Fruit fly (Drosophila melanogaster) whole organism, embryonic: ENCODE measurements around the gene CG43998.

Experiments used
- Antp ChIP-seq: fragments of 200-800 bp; sonication (Bioruptor generic); optimal IDR thresholded peaks from 3 replicates; lab custom pipeline; 2016; ENCODE audit warnings: missing biosample characterization, missing genetic modification characterization
- Awh ChIP-seq: fragments of 200-800 bp; sonication (Bioruptor generic); IDR thresholded peaks from 2 replicates; pipeline ENCODE4, ENCODE4 v1.3.6; 2022; ENCODE audit warnings: missing biosample characterization, missing genetic modification characterization
- Bdp1 ChIP-seq: fragments of 200-800 bp; sonication (Bioruptor generic); optimal IDR thresholded peaks from 3 replicates; lab custom pipeline; 2016; ENCODE audit warnings: missing biosample characterization, missing genetic modification characterization
- Bgb ChIP-seq: fragments of 200-800 bp; sonication (Bioruptor generic); IDR thresholded peaks from 2 replicates; pipeline ENCODE4 v1.3.6; 2022; ENCODE audit warnings: missing biosample characterization, missing genetic modification characterization; ENCODE audit not compliant: partially characterized antibody
- Blimp-1 ChIP-seq: fragments of 200-800 bp; sonication (Bioruptor generic); optimal IDR thresholded peaks from 3 replicates; lab custom pipeline; 2018; ENCODE audit warnings: missing biosample characterization, missing genetic modification characterization, mild to moderate bottlenecking, moderate library complexity, missing genetic modification reagents
- BtbVII ChIP-seq: fragments of 200-800 bp; sonication (Bioruptor generic); optimal IDR thresholded peaks from 3 replicates; lab custom pipeline; 2017; ENCODE audit warnings: missing biosample characterization, mild to moderate bottlenecking, missing genetic modification characterization
- CG1024 ChIP-seq: fragments of 200-800 bp; sonication (Bioruptor generic); IDR thresholded peaks from 2 replicates; pipeline ENCODE4 v1.3.6; 2022; ENCODE audit warnings: missing biosample characterization, missing genetic modification characterization
- CG12299 ChIP-seq: fragments of 200-800 bp; sonication (Bioruptor generic); optimal IDR thresholded peaks from 2 replicates; lab custom pipeline; 2018; ENCODE audit warnings: missing biosample characterization, mild to moderate bottlenecking, missing genetic modification characterization
- CG12942 ChIP-seq: fragments of 200-800 bp; sonication (Bioruptor generic); optimal IDR thresholded peaks from 3 replicates; lab custom pipeline; 2016; ENCODE audit warnings: missing biosample characterization, missing genetic modification characterization
- CG13624 ChIP-seq: fragments of 200-800 bp; sonication (Bioruptor generic); optimal IDR thresholded peaks from 2 replicates; lab custom pipeline; 2016; ENCODE audit warnings: missing biosample characterization, missing genetic modification characterization
- CG16813 ChIP-seq: fragments of 200-800 bp; sonication (Bioruptor generic); IDR thresholded peaks from 3 replicates; pipeline ENCODE4 v1.3.6; 2022; ENCODE audit warnings: missing biosample characterization, missing genetic modification characterization; ENCODE audit not compliant: partially characterized antibody
- CG17328 ChIP-seq: fragments of 200-800 bp; sonication (Bioruptor generic); IDR thresholded peaks from 2 replicates; pipeline ENCODE4 v1.3.6; 2022; ENCODE audit warnings: missing biosample characterization, missing genetic modification characterization
- CG17612 ChIP-seq: fragments of 200-800 bp; sonication (Bioruptor generic); IDR thresholded peaks from 2 replicates; pipeline ENCODE4 v1.3.6; 2022; ENCODE audit warnings: missing biosample characterization, missing genetic modification characterization
- CG2129 ChIP-seq: fragments of 200-800 bp; sonication (Bioruptor generic); IDR thresholded peaks from 2 replicates; pipeline ENCODE4 v1.3.6; 2022; ENCODE audit warnings: missing biosample characterization, missing genetic modification characterization; ENCODE audit not compliant: partially characterized antibody
- CG2202 ChIP-seq: fragments of 200-800 bp; sonication (Bioruptor generic); optimal IDR thresholded peaks from 2 replicates; lab custom pipeline; 2018; ENCODE audit warnings: missing biosample characterization, mild to moderate bottlenecking, missing genetic modification characterization
- CG31365 ChIP-seq: fragments of 200-800 bp; sonication (Bioruptor generic); optimal IDR thresholded peaks from 2 replicates; lab custom pipeline; 2018; ENCODE audit warnings: missing biosample characterization, mild to moderate bottlenecking, missing genetic modification characterization
- CG4282 ChIP-seq: fragments of 200-800 bp; sonication (Bioruptor generic); optimal IDR thresholded peaks from 2 replicates; lab custom pipeline; 2016; ENCODE audit warnings: missing biosample characterization, missing genetic modification characterization
- CG6654 ChIP-seq: fragments of 200-800 bp; sonication (Bioruptor generic); optimal IDR thresholded peaks from 2 replicates; lab custom pipeline; 2017; ENCODE audit warnings: missing biosample characterization, mild to moderate bottlenecking, missing genetic modification characterization
- CG8359 ChIP-seq: fragments of 200-800 bp; sonication (Bioruptor generic); optimal IDR thresholded peaks from 2 replicates; lab custom pipeline; 2017; ENCODE audit warnings: missing biosample characterization, mild to moderate bottlenecking, missing genetic modification characterization, borderline replicate concordance
- CG9932 ChIP-seq: fragments of 200-800 bp; sonication (Bioruptor generic); IDR thresholded peaks from 2 replicates; pipeline ENCODE4 v1.3.6; 2022; ENCODE audit warnings: missing biosample characterization, missing genetic modification characterization
- D19A ChIP-seq: fragments of 200-800 bp; optimal IDR thresholded peaks from 3 replicates; lab custom pipeline; 2019; ENCODE audit warnings: missing biosample characterization, mild to moderate bottlenecking, missing genetic modification characterization, moderate library complexity
- Dfd ChIP-seq, 2 experiments: fragments of >200 bp; optimal IDR thresholded peaks; 2 replicates each; lab custom pipeline; 2017; ENCODE audit warnings: missing biosample characterization in 2 of 2, missing genetic modification characterization in 2 of 2
- Dip2 ChIP-seq: fragments of 200-800 bp; sonication (Bioruptor generic); IDR thresholded peaks from 2 replicates; pipeline ENCODE4 v1.3.6; 2022; ENCODE audit warnings: missing biosample characterization, missing genetic modification characterization
- Ets65A ChIP-seq: fragments of 200-800 bp; sonication (Bioruptor generic); peaks from one replicate; lab custom pipeline; 2016; ENCODE audit warnings: missing biosample characterization, missing genetic modification characterization
- HLH3B ChIP-seq: fragments of 200-800 bp; sonication (Bioruptor generic); IDR thresholded peaks from 2 replicates; pipeline ENCODE4 v1.3.6; 2022; ENCODE audit warnings: missing biosample characterization, missing genetic modification characterization
- Hmr ChIP-seq: fragments of 200-800 bp; sonication (Bioruptor generic); optimal IDR thresholded peaks from 3 replicates; lab custom pipeline; 2017; ENCODE audit warnings: mild to moderate bottlenecking, missing biosample characterization, missing genetic modification reagents, missing genetic modification characterization
- Kr ChIP-seq: fragments of 200-800 bp; sonication (Bioruptor generic); optimal IDR thresholded peaks from 2 replicates; lab custom pipeline; 2017; ENCODE audit warnings: missing biosample characterization, mild to moderate bottlenecking, missing genetic modification characterization
- NfI ChIP-seq: fragments of 200-800 bp; sonication (Bioruptor generic); optimal IDR thresholded peaks from 3 replicates; lab custom pipeline; 2018; ENCODE audit warnings: missing biosample characterization, mild to moderate bottlenecking, missing genetic modification characterization, moderate library complexity
- Opbp ChIP-seq: fragments of 200-800 bp; sonication (Bioruptor generic); IDR thresholded peaks from 3 replicates; pipeline ENCODE4 v1.3.6; 2022; ENCODE audit warnings: missing biosample characterization, missing genetic modification characterization; ENCODE audit not compliant: partially characterized antibody
- Pdp1 ChIP-seq, 2 experiments: fragments of 200-800 bp; sonication (Bioruptor generic); optimal IDR thresholded peaks; 3 replicates each; lab custom pipeline; 2016; ENCODE audit warnings: missing biosample characterization in 2 of 2, missing genetic modification characterization in 2 of 2, mild to moderate bottlenecking in 1 of 2, moderate library complexity in 1 of 2
- Rx ChIP-seq: fragments of 200-800 bp; sonication (Bioruptor generic); IDR thresholded peaks from 2 replicates; pipeline ENCODE4 v1.3.6; 2022; ENCODE audit warnings: missing biosample characterization, missing genetic modification characterization
- Sin3A ChIP-seq: fragments of >200 bp; optimal IDR thresholded peaks from 2 replicates; lab custom pipeline; 2018
- Stat92E ChIP-seq, 3 experiments: fragments of >200 bp in 2 of 3; fragments of 200-800 bp in 1 of 3; sonication (Bioruptor generic) in 1 of 3; optimal IDR thresholded peaks; 2 replicates each; lab custom pipeline; 2017 to 2019; ENCODE audit warnings: missing biosample characterization in 3 of 3, missing genetic modification characterization in 3 of 3, mild to moderate bottlenecking in 1 of 3, moderate library complexity in 1 of 3
- Tbp ChIP-seq: fragments of >200 bp; optimal IDR thresholded peaks from 2 replicates; lab custom pipeline; 2018; ENCODE audit warnings: missing biosample characterization, missing genetic modification characterization
- ab ChIP-seq: fragments of 200-800 bp; sonication (Bioruptor generic); optimal IDR thresholded peaks from 2 replicates; lab custom pipeline; 2016; ENCODE audit warnings: missing biosample characterization, missing genetic modification characterization
- caup ChIP-seq: fragments of 200-800 bp; sonication (Bioruptor generic); optimal IDR thresholded peaks from 3 replicates; lab custom pipeline; 2017; ENCODE audit warnings: missing biosample characterization, mild to moderate bottlenecking, missing genetic modification characterization, moderate library complexity; ENCODE audit not compliant: severe bottlenecking
- chif ChIP-seq, 2 experiments: fragments of 200-800 bp; sonication (Bioruptor generic); optimal IDR thresholded peaks; 3 replicates each; lab custom pipeline; 2016; ENCODE audit warnings: missing biosample characterization in 2 of 2, missing genetic modification characterization in 2 of 2
- chm ChIP-seq: fragments of 200-800 bp; sonication (Bioruptor generic); IDR thresholded peaks from 2 replicates; pipeline ENCODE4 v1.3.6; 2022; ENCODE audit warnings: missing biosample characterization, missing genetic modification characterization
- gcm2 ChIP-seq: fragments of 200-800 bp; sonication (Bioruptor generic); optimal IDR thresholded peaks from 2 replicates; lab custom pipeline; 2016; ENCODE audit warnings: missing biosample characterization, missing genetic modification characterization
- ken ChIP-seq: fragments of 200-800 bp; sonication (Bioruptor generic); IDR thresholded peaks from 3 replicates; pipeline ENCODE4 v1.3.6; 2022; ENCODE audit warnings: missing biosample characterization, missing genetic modification characterization
- mirr ChIP-seq: fragments of 200-800 bp; sonication (Bioruptor generic); optimal IDR thresholded peaks from 3 replicates; lab custom pipeline; 2018; ENCODE audit warnings: missing biosample characterization, mild to moderate bottlenecking, missing genetic modification characterization
- nau ChIP-seq: fragments of 200-800 bp; sonication (Bioruptor generic); optimal IDR thresholded peaks from 3 replicates; lab custom pipeline; 2017; ENCODE audit warnings: missing biosample characterization, mild to moderate bottlenecking, missing genetic modification characterization, missing genetic modification reagents
- nerfin-1 ChIP-seq: fragments of 200-800 bp; sonication (Bioruptor generic); optimal IDR thresholded peaks from 3 replicates; lab custom pipeline; 2019; ENCODE audit warnings: missing biosample characterization, mild to moderate bottlenecking, missing genetic modification characterization, moderate library complexity
- p53 ChIP-seq: fragments of 200-800 bp; sonication (Bioruptor generic); optimal IDR thresholded peaks from 2 replicates; lab custom pipeline; 2016; ENCODE audit warnings: missing biosample characterization, missing genetic modification characterization
- sc ChIP-seq, 3 experiments: fragments of >200 bp in 2 of 3; fragments of 200-800 bp in 1 of 3; sonication (Bioruptor generic) in 1 of 3; optimal IDR thresholded peaks; 2 replicates in 2 of 3; 3 replicates in 1 of 3; lab custom pipeline; 2017; ENCODE audit warnings: mild to moderate bottlenecking in 1 of 3, missing biosample characterization in 1 of 3, missing genetic modification characterization in 1 of 3, missing genetic modification reagents in 1 of 3
- schlank ChIP-seq: fragments of 200-800 bp; sonication (Bioruptor generic); optimal IDR thresholded peaks from 2 replicates; lab custom pipeline; 2018; ENCODE audit warnings: missing biosample characterization, mild to moderate bottlenecking, missing genetic modification characterization
- tx ChIP-seq: fragments of 200-800 bp; sonication (Bioruptor generic); optimal IDR thresholded peaks from 2 replicates; lab custom pipeline; 2016; ENCODE audit warnings: missing biosample characterization, missing genetic modification characterization
- yki ChIP-seq: fragments of >200 bp; optimal IDR thresholded peaks from 3 replicates; lab custom pipeline; 2018

The CG43998 gene

dm6 chr3R:23958091-23958838 is 29.5 kb upstream of the CG43998 start, which contains the start of the genes GluProRS and AP-1sigma (continued):
- TF ChIP-seq Dip2 (GFP tag; lab: Robert Waterston, UW) = peak; percentile 32; the same call in 1 of the 2 replicates
- TF ChIP-seq CG17612 = peak; percentile 84
- peak; percentile 69 for TF ChIP-seq CG12299 (tag; lab: Kevin White, UChicago)
- TF ChIP-seq CG16813 (GFP tag; lab: Robert Waterston, UW) = peak; percentile 97
- peak; percentile 92 for TF ChIP-seq CG12942 (GFP tag; lab: Kevin White, UChicago)
- TF ChIP-seq CG31365 (tag; lab: Kevin White, UChicago) = peak; percentile 32
- peak; percentile 71 for TF ChIP-seq gcm2 (GFP tag; lab: Kevin White, UChicago)
- peak; percentile 93 for TF ChIP-seq chm (GFP tag; lab: Robert Waterston, UW)
- TF ChIP-seq Antp (GFP tag; lab: Kevin White, UChicago) = peak; percentile 74
- peak; percentile 96 for TF ChIP-seq ken (GFP tag; lab: Robert Waterston, UW)
- TF ChIP-seq nau (GFP tag; lab: Kevin White, UChicago) = no peak
- peak; percentile 58 for TF ChIP-seq CG8359 (GFP tag; lab: Kevin White, UChicago)
- peak; percentile 87 for TF ChIP-seq tx (GFP tag; lab: Kevin White, UChicago)
- TF ChIP-seq p53 = peak; percentile 58
- peak; percentile 83 for TF ChIP-seq Rx (GFP tag; lab: Robert Waterston, UW)
- TF ChIP-seq BtbVII (GFP tag; lab: Kevin White, UChicago) = peak; percentile 39
- TF ChIP-seq CG4282 (GFP tag; lab: Kevin White, UChicago) = peak; percentile 63
- peak; percentile 93 for TF ChIP-seq Bgb (GFP tag; lab: Robert Waterston, UW)
- peak; percentile 70 for TF ChIP-seq mirr (GFP tag; lab: Kevin White, UChicago)
- peak; percentile 90 for TF ChIP-seq CG1024 (GFP tag; lab: Robert Waterston, UW)
- peak; percentile 59 for TF ChIP-seq schlank (tag; lab: Kevin White, UChicago)
- TF ChIP-seq Pdp1 (GFP tag; optimal IDR thresholded peaks at IDR 0.05; lab: Kevin White, UChicago) = peak; percentile 77 to 92
- TF ChIP-seq sc (optimal IDR thresholded peaks at IDR 0.05; lab: Kevin White, UChicago) = no peak
- peak; percentile 78 for TF ChIP-seq sc (GFP tag; optimal IDR thresholded peaks at IDR 0.05; lab: Kevin White, UChicago)
- peak; percentile 72 for TF ChIP-seq Bdp1
- peak; percentile 99 for TF ChIP-seq Ets65A
- peak in 1 of 3 experiments; percentile 67 for TF ChIP-seq Stat92E (GFP tag; optimal IDR thresholded peaks at IDR 0.05; lab: Kevin White, UChicago)
- TF ChIP-seq Hmr (GFP tag; lab: Kevin White, UChicago) = peak; percentile 86
- peak; percentile 55 for TF ChIP-seq ab (GFP tag; lab: Kevin White, UChicago)
- no peak for TF ChIP-seq Tbp (GFP tag; lab: Kevin White, UChicago)
- TF ChIP-seq nerfin-1 (tag; lab: Kevin White, UChicago) = peak; percentile 75
- peak; percentile 80 for TF ChIP-seq caup (GFP tag; lab: Kevin White, UChicago)
- TF ChIP-seq CG6654 = peak; percentile 42
- peak; percentile 99 for TF ChIP-seq CG9932 (GFP tag; lab: Robert Waterston, UW)
- peak; percentile 86 for TF ChIP-seq Blimp-1
- TF ChIP-seq yki = peak; percentile 91
- peak; percentile 73 for TF ChIP-seq D19A
- peak; percentile 94 for TF ChIP-seq CG2129 (GFP tag; lab: Robert Waterston, UW)
- TF ChIP-seq Kr = no peak
- TF ChIP-seq Opbp (GFP tag; lab: Robert Waterston, UW) = peak; percentile 86
- peak; percentile 88 for TF ChIP-seq NfI (GFP tag; lab: Kevin White, UChicago)
- peak; percentile 67 for TF ChIP-seq CG2202 (tag; lab: Kevin White, UChicago)
- TF ChIP-seq Sin3A = peak; percentile 99
- peak; percentile 95 for TF ChIP-seq CG17328 (GFP tag; lab: Robert Waterston, UW)
- TF ChIP-seq CG13624 (GFP tag; lab: Kevin White, UChicago) = peak; percentile 84
- TF ChIP-seq Dfd (GFP tag; optimal IDR thresholded peaks at IDR 0.05; lab: Kevin White, UChicago) = no peak
- TF ChIP-seq Awh (GFP tag; lab: Robert Waterston, UW) = peak; percentile 93
- peak; percentile 73 to 88 for TF ChIP-seq chif (GFP tag; optimal IDR thresholded peaks at IDR 0.05; lab: Kevin White, UChicago)
- peak; percentile 97 for TF ChIP-seq HLH3B (GFP tag; lab: Robert Waterston, UW)
